Worm (Caenorhabditis elegans): ENCODE results near the gene lonp-2.

ce11 chrIII:12159208-12159607 is 51.6 kb downstream of the lonp-2 start:
- no peak for TF ChIP-seq unc-62 (GFP tag; optimal IDR thresholded peaks at IDR 0.05)
- no peak for TF ChIP-seq pha-4 (tag; optimal IDR thresholded peaks at IDR 0.05)
- TF ChIP-seq ztf-11 (tag; optimal IDR thresholded peaks at IDR 0.05) = no peak
- no peak for TF ChIP-seq flh-1 (GFP tag; optimal IDR thresholded peaks at IDR 0.05)

Measured in whole organism, mixed stage, embryonic.